Worm (Caenorhabditis elegans): ENCODE data around the gene cogc-8.

Gene cogc-8

ce11 chrIV:194442-194841 is 45.8 kb upstream of the cogc-8 start, which contains the start of gene csn-3:
Gene csn-3 (plus strand): TSS chrIV:194742.
- TF ChIP-seq nhr-77 (tag; optimal IDR thresholded peaks at IDR 0.05): no peak
- TF ChIP-seq ztf-4 (tag; optimal IDR thresholded peaks at IDR 0.05): no peak
- no peak for TF ChIP-seq egl-27 (tag; optimal IDR thresholded peaks at IDR 0.05)
- no peak for TF ChIP-seq ztf-11 (tag; optimal IDR thresholded peaks at IDR 0.05)
- TF ChIP-seq peb-1 (tag; optimal IDR thresholded peaks at IDR 0.05): no peak
- no peak for TF ChIP-seq sma-9 (GFP tag; optimal IDR thresholded peaks at IDR 0.05)
- TF ChIP-seq sma-9 (tag; optimal IDR thresholded peaks at IDR 0.05): no peak

DNA sequence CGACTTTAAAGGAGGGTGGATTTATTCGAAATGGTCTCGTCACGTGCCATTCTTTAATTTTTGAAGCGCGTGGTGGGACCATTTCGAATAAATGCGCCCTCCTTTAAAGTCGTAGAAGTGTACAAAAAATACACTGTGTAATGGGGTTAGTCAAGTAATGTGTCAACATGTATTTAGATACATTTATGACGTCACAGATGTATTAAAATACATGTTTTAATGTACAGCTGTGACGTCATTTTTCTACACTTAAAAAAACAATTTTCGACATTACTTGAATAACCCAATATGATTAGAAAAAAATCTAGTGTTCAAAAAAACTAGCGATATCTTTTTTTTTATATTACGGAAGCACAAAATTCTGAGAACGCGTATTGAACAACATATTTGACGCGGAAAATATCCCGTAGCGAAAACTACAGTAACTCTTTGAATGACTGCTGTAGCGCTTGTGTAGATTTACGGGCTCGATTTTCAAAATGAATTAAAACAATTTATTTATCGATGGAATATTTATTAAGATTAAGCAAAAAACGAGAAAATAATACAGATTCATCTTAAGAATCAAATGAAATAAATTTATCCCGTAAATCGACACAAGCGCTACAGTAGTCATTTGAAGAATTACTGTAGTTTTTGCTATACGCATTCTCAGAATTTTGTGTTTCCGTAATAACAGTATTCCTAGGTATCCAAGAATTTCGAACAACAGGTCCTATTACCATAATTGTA is 37.2 kb upstream of the cogc-8 start, which contains the start of gene gfrp-1:
TSS of gene gfrp-1 (plus strand) at position 682 of the 732 bp plus-strand sequence.
- TF ChIP-seq gmeb-1 (tag; optimal IDR thresholded peaks at IDR 0.05) (no peak), sem-4 (tag; optimal IDR thresholded peaks at IDR 0.05) (no peak), nhr-237 (tag; optimal IDR thresholded peaks at IDR 0.05) (no peak)

- no peak for TF ChIP-seq mdl-1 (tag; optimal IDR thresholded peaks at IDR 0.05)
- no peak for TF ChIP-seq ztf-4 (tag; optimal IDR thresholded peaks at IDR 0.05)
- TF ChIP-seq nhr-77 (tag; optimal IDR thresholded peaks at IDR 0.05): no peak
- no peak for TF ChIP-seq elt-3 (tag; optimal IDR thresholded peaks at IDR 0.05)
- TF ChIP-seq ZK546.5 (tag; optimal IDR thresholded peaks at IDR 0.05): no peak
- no peak for TF ChIP-seq zag-1 (tag; optimal IDR thresholded peaks at IDR 0.05)
- no peak for TF ChIP-seq peb-1 (tag; optimal IDR thresholded peaks at IDR 0.05)
- TF ChIP-seq snpc-4 (tag; optimal IDR thresholded peaks at IDR 0.05): no peak
- no peak for TF ChIP-seq unc-62 (GFP tag; optimal IDR thresholded peaks at IDR 0.05)
- no peak for TF ChIP-seq unc-55 (GFP tag; optimal IDR thresholded peaks at IDR 0.05)
- TF ChIP-seq sma-9 (GFP tag; optimal IDR thresholded peaks at IDR 0.05): no peak
- TF ChIP-seq sma-9 (tag; optimal IDR thresholded peaks at IDR 0.05): no peak
- no peak for TF ChIP-seq lin-13 (GFP tag; optimal IDR thresholded peaks at IDR 0.05)
- no peak for TF ChIP-seq fos-1 (tag; optimal IDR thresholded peaks at IDR 0.05)
- TF ChIP-seq lsy-2 (tag; optimal IDR thresholded peaks at IDR 0.05): no peak
- no peak for TF ChIP-seq blmp-1 (tag; optimal IDR thresholded peaks at IDR 0.05; ENCODE audit: insufficient read depth)
- no peak for TF ChIP-seq nhr-10 (tag; optimal IDR thresholded peaks at IDR 0.05)
- no peak for TF ChIP-seq ztf-11 (tag; optimal IDR thresholded peaks at IDR 0.05)
These were observed 35.3 kb upstream of the cogc-8 start, which contains the start of gene coa-1 for ce11 chrIV:204998-205397. Gene coa-1 (plus strand): TSS chrIV:205298.

DNA sequence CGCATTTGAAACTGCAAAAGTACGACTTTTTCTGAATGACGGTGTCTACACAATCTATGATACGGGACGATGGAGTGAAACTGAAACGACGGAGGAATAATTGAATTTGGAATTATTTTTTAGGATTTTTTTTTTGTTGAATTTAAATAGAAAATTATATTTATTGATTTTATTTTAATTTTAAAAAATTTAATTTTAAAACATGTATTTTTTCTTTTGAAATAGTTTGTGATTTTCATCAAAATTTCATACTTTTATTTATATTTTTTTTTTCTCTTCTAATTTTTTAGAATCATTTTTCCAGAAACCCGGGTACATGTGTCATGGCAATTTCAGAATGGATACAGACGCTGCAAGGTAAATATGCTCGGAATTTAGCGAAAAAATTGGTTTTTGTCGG is 32.4 kb upstream of the cogc-8 start, which contains the start of gene Y38C1AA.1:
TSS of gene Y38C1AA.1 (plus strand) at position 301 of the 400 bp plus-strand sequence.
- TF ChIP-seq nhr-23 (tag; optimal IDR thresholded peaks at IDR 0.05) (no peak), zag-1 (tag; optimal IDR thresholded peaks at IDR 0.05) (no peak), sma-9 (GFP tag; optimal IDR thresholded peaks at IDR 0.05) (no peak), sma-9 (tag; optimal IDR thresholded peaks at IDR 0.05) (no peak), elt-3 (tag; optimal IDR thresholded peaks at IDR 0.05) (no peak), dmd-4 (tag; optimal IDR thresholded peaks at IDR 0.05) (no peak), crh-2 (tag; optimal IDR thresholded peaks at IDR 0.05) (no peak)

DNA sequence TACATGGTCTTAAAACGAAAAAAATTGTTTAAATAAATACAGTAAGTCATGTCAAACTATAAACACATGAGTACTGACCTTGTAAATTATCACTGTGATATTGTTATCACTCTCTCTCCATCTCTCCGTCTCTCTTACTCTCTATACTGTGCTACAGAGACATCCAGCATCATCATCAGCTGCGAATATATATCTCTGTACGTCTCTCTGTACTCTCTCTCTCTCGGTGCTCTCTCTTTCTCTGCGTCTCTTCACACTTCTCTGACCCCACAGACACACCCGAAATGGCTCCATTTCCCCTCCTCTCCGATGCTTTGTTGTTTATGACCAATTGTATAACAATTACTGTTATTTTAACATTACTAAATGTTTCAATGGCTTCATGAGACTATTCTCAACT is 29.7 kb upstream of the cogc-8 start:
- peak; percentile 21 for TF ChIP-seq egl-27 (tag; optimal IDR thresholded peaks at IDR 0.05)
- peak; percentile 68 for TF ChIP-seq gmeb-1 (tag; optimal IDR thresholded peaks at IDR 0.05)
- peak; percentile 48 for TF ChIP-seq nhr-129 (tag; optimal IDR thresholded peaks at IDR 0.05)
- TF ChIP-seq nhr-21 (tag; optimal IDR thresholded peaks at IDR 0.05): no peak
- peak; percentile 27 for TF ChIP-seq C34F6.9 (tag; optimal IDR thresholded peaks at IDR 0.05)
- no peak for TF ChIP-seq aly-2 (tag; optimal IDR thresholded peaks at IDR 0.05)
- TF ChIP-seq nhr-12 (tag; optimal IDR thresholded peaks at IDR 0.05): no peak
- TF ChIP-seq nhr-23 (tag; optimal IDR thresholded peaks at IDR 0.05): no peak
- TF ChIP-seq nhr-10 (tag; optimal IDR thresholded peaks at IDR 0.05): no peak
- peak; percentile 34 for TF ChIP-seq F13H6.1 (tag; optimal IDR thresholded peaks at IDR 0.05)
- TF ChIP-seq nhr-11 (tag; optimal IDR thresholded peaks at IDR 0.05): no peak
- TF ChIP-seq alr-1 (tag; optimal IDR thresholded peaks at IDR 0.05): no peak
- no peak for TF ChIP-seq mab-5 (tag; optimal IDR thresholded peaks at IDR 0.05)
- TF ChIP-seq Y55F3AM.14 (GFP tag; optimal IDR thresholded peaks at IDR 0.05): no peak
- no peak for TF ChIP-seq sma-9 (GFP tag; optimal IDR thresholded peaks at IDR 0.05)
- TF ChIP-seq sma-9 (tag; optimal IDR thresholded peaks at IDR 0.05): no peak
- no peak for TF ChIP-seq ceh-82 (tag; optimal IDR thresholded peaks at IDR 0.05)
- peak; percentile 57 for TF ChIP-seq sma-3 (GFP tag; optimal IDR thresholded peaks at IDR 0.05)
- TF ChIP-seq ztf-1 (GFP tag; conservative IDR thresholded peaks at IDR 0.05): no peak
- no peak for TF ChIP-seq ztf-4 (tag; optimal IDR thresholded peaks at IDR 0.05)
- no peak for TF ChIP-seq nhr-237 (tag; optimal IDR thresholded peaks at IDR 0.05)
- TF ChIP-seq blmp-1 (tag; optimal IDR thresholded peaks at IDR 0.05; ENCODE audit: insufficient read depth): no peak
- TF ChIP-seq ZK546.5 (tag; optimal IDR thresholded peaks at IDR 0.05): no peak
- peak in 1 of 2 experiments; percentile 36 for TF ChIP-seq lsy-2 (tag; optimal IDR thresholded peaks at IDR 0.05)
- TF ChIP-seq unc-55 (GFP tag; optimal IDR thresholded peaks at IDR 0.05): peak; percentile 43
- no peak for TF ChIP-seq elt-3 (tag; optimal IDR thresholded peaks at IDR 0.05)
- TF ChIP-seq dmd-4 (tag; optimal IDR thresholded peaks at IDR 0.05): no peak
- peak; percentile 14 for TF ChIP-seq lin-13 (GFP tag; optimal IDR thresholded peaks at IDR 0.05)
- TF ChIP-seq fos-1 (tag; optimal IDR thresholded peaks at IDR 0.05): peak; percentile 56
- no peak for TF ChIP-seq ceh-16 (tag; optimal IDR thresholded peaks at IDR 0.05)
- TF ChIP-seq nhr-25 (tag; optimal IDR thresholded peaks at IDR 0.05): no peak
- TF ChIP-seq crh-2 (tag; optimal IDR thresholded peaks at IDR 0.05): peak; percentile 53
- no peak for TF ChIP-seq skn-1 (tag; optimal IDR thresholded peaks at IDR 0.05)
